Worm (Caenorhabditis elegans): Measurements from ENCODE around the gene npl-4.1.

ce11 chrII:5607756-5608155, 23.4 kb upstream of the npl-4.1 start, which contains the start of gene C17G10.7:
- no peak for TF ChIP-seq saeg-2 (GFP tag; IDR thresholded peaks at IDR 0.05)
- TF ChIP-seq nhr-10 (tag; optimal IDR thresholded peaks at IDR 0.05) = no peak
- TF ChIP-seq cey-2 (tag; optimal IDR thresholded peaks at IDR 0.05; ENCODE audit: borderline replicate concordance, insufficient read depth) = no peak
- TF ChIP-seq nhr-48 (tag; optimal IDR thresholded peaks at IDR 0.05) = no peak
- no peak for TF ChIP-seq nhr-111 (GFP tag; optimal IDR thresholded peaks at IDR 0.05)
- no peak for TF ChIP-seq nhr-237 (tag; optimal IDR thresholded peaks at IDR 0.05)
- no peak for TF ChIP-seq nhr-102 (tag; optimal IDR thresholded peaks at IDR 0.05)
- no peak for TF ChIP-seq zip-2 (tag; optimal IDR thresholded peaks at IDR 0.05)
- TF ChIP-seq lin-39 (tag; optimal IDR thresholded peaks at IDR 0.05) = no peak
- no peak for TF ChIP-seq nhr-11 (tag; optimal IDR thresholded peaks at IDR 0.05)
- TF ChIP-seq snpc-4 (tag; optimal IDR thresholded peaks at IDR 0.05) = no peak
- no peak for TF ChIP-seq ama-1 (optimal IDR thresholded peaks at IDR 0.05)
- TF ChIP-seq mdl-1 (tag; optimal IDR thresholded peaks at IDR 0.05) = no peak
- TF ChIP-seq nhr-6 (tag; optimal IDR thresholded peaks at IDR 0.05) = no peak

Data from whole organism, L4 larva.